Fruit fly (Drosophila melanogaster): ENCODE data around the gene Myo61F.

The Myo61F gene

dm6 chr3L:1335428-1335764 is 17.1 kb downstream of the Myo61F start (continued):
- TF ChIP-seq CG34376 (GFP tag; optimal IDR thresholded peaks at IDR 0.05) = no peak
- TF ChIP-seq CG10565 (GFP tag; optimal IDR thresholded peaks at IDR 0.05) = no peak
- peak; percentile 32 for TF ChIP-seq shn (GFP tag; optimal IDR thresholded peaks at IDR 0.05)
- TF ChIP-seq CG1603 (tag; optimal IDR thresholded peaks at IDR 0.05) = peak; percentile 36
- TF ChIP-seq lola (GFP tag; optimal IDR thresholded peaks at IDR 0.05) = no peak
- TF ChIP-seq Dip2 (GFP tag; IDR thresholded peaks at IDR 0.05) = no peak
- peak; percentile 64 for TF ChIP-seq her (GFP tag; optimal IDR thresholded peaks at IDR 0.05)
- TF ChIP-seq onecut (GFP tag; IDR thresholded peaks at IDR 0.05) = peak; percentile 18; the same call in 1 of the 2 replicates
- no peak for TF ChIP-seq CG12942 (GFP tag; optimal IDR thresholded peaks at IDR 0.05)
- peak; percentile 61 for TF ChIP-seq stc (GFP tag; IDR thresholded peaks at IDR 0.05)
- TF ChIP-seq CG14710 (tag; optimal IDR thresholded peaks at IDR 0.05) = no peak
- no peak for TF ChIP-seq fd96Cb (tag; optimal IDR thresholded peaks at IDR 0.05)
- no peak for TF ChIP-seq CG9215 (GFP tag; IDR thresholded peaks at IDR 0.05)
- no peak for TF ChIP-seq CG17802 (tag; optimal IDR thresholded peaks at IDR 0.05)
- no peak for TF ChIP-seq h (optimal IDR thresholded peaks at IDR 0.05)
- peak; percentile 48 for TF ChIP-seq zfh2 (GFP tag; optimal IDR thresholded peaks at IDR 0.05)
- peak; percentile 5 for TF ChIP-seq fu2 (GFP tag; optimal IDR thresholded peaks at IDR 0.05)
- TF ChIP-seq HmgD (GFP tag; optimal IDR thresholded peaks at IDR 0.05) = no peak
- peak; percentile 47; the same call in 1 of the 2 replicates for TF ChIP-seq HLH3B (GFP tag; IDR thresholded peaks at IDR 0.05)
- no peak; the same call in 1 of the 2 replicates for TF ChIP-seq Ravus (GFP tag; IDR thresholded peaks at IDR 0.05)
- peak; percentile 51; the same call in 1 of the 3 replicates for TF ChIP-seq ken (GFP tag; IDR thresholded peaks at IDR 0.05)
- TF ChIP-seq dimm (GFP tag; IDR thresholded peaks at IDR 0.05) = peak; percentile 29; the same call in 1 of the 2 replicates
- no peak for TF ChIP-seq oc (tag; optimal IDR thresholded peaks at IDR 0.05)
- TF ChIP-seq CG9609 (GFP tag; optimal IDR thresholded peaks at IDR 0.05) = no peak
- TF ChIP-seq yki (optimal IDR thresholded peaks at IDR 0.05) = no peak
- TF ChIP-seq sqz (GFP tag; optimal IDR thresholded peaks at IDR 0.05) = no peak
- TF ChIP-seq CG1024 (GFP tag; IDR thresholded peaks at IDR 0.05) = no peak
- no peak for TF ChIP-seq CG12299 (tag; optimal IDR thresholded peaks at IDR 0.05)
- no peak for TF ChIP-seq dmrt11E (tag; optimal IDR thresholded peaks at IDR 0.05)
- TF ChIP-seq Sox102F (GFP tag; optimal IDR thresholded peaks at IDR 0.05) = peak; percentile 19
- peak; percentile 87 for TF ChIP-seq row (GFP tag; IDR thresholded peaks at IDR 0.05)
- TF ChIP-seq klu (GFP tag; IDR thresholded peaks at IDR 0.05) = no peak
- TF ChIP-seq CG4854 (GFP tag; optimal IDR thresholded peaks at IDR 0.05) = peak; percentile 19
- peak; percentile 39 for TF ChIP-seq Fer3 (tag; optimal IDR thresholded peaks at IDR 0.05)
- no peak for TF ChIP-seq ab (GFP tag; optimal IDR thresholded peaks at IDR 0.05)
- peak; percentile 27 for TF ChIP-seq Camta (GFP tag; optimal IDR thresholded peaks at IDR 0.05)
- no peak for TF ChIP-seq Sin3A (optimal IDR thresholded peaks at IDR 0.05)
- TF ChIP-seq CG11504 (tag; optimal IDR thresholded peaks at IDR 0.05) = no peak
- peak; percentile 28 to 44 for TF ChIP-seq dpn (GFP tag; optimal IDR thresholded peaks at IDR 0.05)
- TF ChIP-seq CG6254 (GFP tag; optimal IDR thresholded peaks at IDR 0.05) = no peak
- no peak for TF ChIP-seq Eip74EF (GFP tag; optimal IDR thresholded peaks at IDR 0.05)
- TF ChIP-seq HHEX (GFP tag; optimal IDR thresholded peaks at IDR 0.05) = no peak
- no peak for TF ChIP-seq run (tag; optimal IDR thresholded peaks at IDR 0.05)
- no peak for TF ChIP-seq CG6272 (GFP tag; IDR thresholded peaks at IDR 0.05)
- peak; percentile 31 for TF ChIP-seq CG12155 (GFP tag; optimal IDR thresholded peaks at IDR 0.05)
- TF ChIP-seq CG30020 (tag; optimal IDR thresholded peaks at IDR 0.05) = no peak
- TF ChIP-seq CG1602 (GFP tag; optimal IDR thresholded peaks at IDR 0.05) = no peak
- no peak for TF ChIP-seq CHES-1-like (GFP tag; optimal IDR thresholded peaks at IDR 0.05)
- peak; percentile 15 for TF ChIP-seq CG9817 (tag; optimal IDR thresholded peaks at IDR 0.05)
- TF ChIP-seq pzg (GFP tag; optimal IDR thresholded peaks at IDR 0.05) = no peak
- TF ChIP-seq CG13624 (GFP tag; optimal IDR thresholded peaks at IDR 0.05) = peak; percentile 69
- TF ChIP-seq sisA (GFP tag; IDR thresholded peaks at IDR 0.05) = peak; percentile 26; the same call in 1 of the 2 replicates
- TF ChIP-seq Rfx (GFP tag; IDR thresholded peaks at IDR 0.05) = peak; percentile 84

All from whole organism, embryonic.